Worm (Caenorhabditis elegans) whole organism, early embryonic: Measurements from ENCODE around the gene lgc-11.

Experiments used
- B0310.2 ChIP-seq: sonication (generic microtip); optimal IDR thresholded peaks from 2 replicates; lab custom pipeline; 2016; ENCODE audit warnings: mild to moderate bottlenecking, missing genetic modification characterization, missing compliant biosample characterization
- F13C5.2 ChIP-seq: sonication (generic microtip); optimal IDR thresholded peaks from 2 replicates; lab custom pipeline; 2017; ENCODE audit warnings: mild to moderate bottlenecking, missing genetic modification characterization, inconsistent platforms, missing compliant biosample characterization
- aly-1 ChIP-seq: sonication (generic microtip); optimal IDR thresholded peaks from 2 replicates; lab custom pipeline; 2016; ENCODE audit warnings: missing genetic modification characterization, missing compliant biosample characterization
- ama-1 ChIP-seq: fragments of 150-350 bp; optimal IDR thresholded peaks from 2 replicates; lab custom pipeline; 2014
- ceh-13 ChIP-seq: fragments of 200-800 bp; sonication (Bioruptor generic); optimal IDR thresholded peaks from 2 replicates; lab custom pipeline; 2018; ENCODE audit warnings: mild to moderate bottlenecking, missing genetic modification characterization, missing compliant biosample characterization
- ceh-36 ChIP-seq: sonication (generic microtip); optimal IDR thresholded peaks from 2 replicates; lab custom pipeline; 2016; ENCODE audit warnings: missing genetic modification characterization, inconsistent platforms, missing compliant biosample characterization
- ets-7 ChIP-seq: sonication (generic microtip); optimal IDR thresholded peaks from 2 replicates; lab custom pipeline; 2016; ENCODE audit warnings: missing genotype, missing genetic modification characterization, missing compliant biosample characterization
- flt-1 ChIP-seq: fragments of 200-800 bp; sonication (Bioruptor generic); IDR thresholded peaks from 2 replicates; pipeline ENCODE4 v1.3.6; 2022; ENCODE audit warnings: missing genetic modification characterization, missing compliant biosample characterization
- hmbx-1 ChIP-seq: sonication (generic microtip); optimal IDR thresholded peaks from 2 replicates; lab custom pipeline; 2016; ENCODE audit warnings: mild to moderate bottlenecking, missing genetic modification characterization, missing compliant biosample characterization
- hmg-4 ChIP-seq: fragments of 200-800 bp; sonication (Bioruptor generic); optimal IDR thresholded peaks from 2 replicates; lab custom pipeline; 2018; ENCODE audit warnings: mild to moderate bottlenecking, missing genetic modification characterization, missing compliant biosample characterization
- hnd-1 ChIP-seq: sonication (generic microtip); optimal IDR thresholded peaks from 2 replicates; lab custom pipeline; 2016; ENCODE audit warnings: missing genetic modification characterization, missing compliant biosample characterization
- pes-1 ChIP-seq: fragments of 200-800 bp; sonication (Bioruptor generic); IDR thresholded peaks from 2 replicates; pipeline ENCODE4 v1.3.6; 2022; ENCODE audit warnings: missing genetic modification reagents, missing genetic modification characterization, missing compliant biosample characterization
- scrt-1 ChIP-seq: fragments of 200-800 bp; sonication (Bioruptor generic); IDR thresholded peaks from 2 replicates; pipeline ENCODE4 v1.3.6; 2022; ENCODE audit warnings: missing genetic modification characterization, missing compliant biosample characterization
- sea-1 ChIP-seq: fragments of 200-800 bp; sonication (Bioruptor generic); conservative IDR thresholded peaks from 2 replicates; pipeline ENCODE4 v1.3.6; 2022; ENCODE audit warnings: missing genetic modification characterization, missing compliant biosample characterization
- tbx-11 ChIP-seq: fragments of 200-800 bp; sonication (Bioruptor generic); IDR thresholded peaks from 2 replicates; pipeline ENCODE4 v1.3.6; 2022; ENCODE audit warnings: missing genetic modification characterization, missing compliant biosample characterization
- tbx-37 ChIP-seq: fragments of 200-800 bp; sonication (Bioruptor generic); conservative IDR thresholded peaks from 2 replicates; pipeline ENCODE4 v1.3.6; 2022; ENCODE audit warnings: missing genetic modification reagents, missing genetic modification characterization, missing compliant biosample characterization
- tra-4 ChIP-seq: sonication (generic microtip); optimal IDR thresholded peaks from 2 replicates; lab custom pipeline; 2017; ENCODE audit warnings: missing genetic modification characterization, missing compliant biosample characterization

Gene lgc-11

DNA sequence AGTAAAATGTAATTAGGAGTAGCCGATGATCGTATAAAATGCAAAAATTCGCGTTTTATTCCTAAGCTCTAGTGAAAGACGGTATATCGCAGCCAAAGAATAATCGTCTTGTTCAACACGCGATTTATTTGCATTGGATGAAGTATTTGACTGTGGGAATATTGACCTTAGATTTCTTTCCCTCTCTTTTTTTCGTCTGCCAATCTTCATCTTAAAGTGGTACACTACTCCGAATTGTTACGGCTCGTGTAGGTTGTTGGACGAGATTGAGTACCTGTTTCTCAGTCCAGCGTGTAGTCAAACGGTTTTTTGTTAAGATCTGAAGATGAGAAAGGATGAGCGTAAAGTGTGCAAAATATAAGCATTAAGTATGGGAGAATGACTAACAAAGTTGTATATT lies at the start of gene lgc-11:
Gene lgc-11, minus strand, starts transcription at position 101 of the 400 bp plus-strand sequence.
- TF ChIP-seq ceh-36 (tag; lab: Kevin White, UChicago) (no peak), hmg-4 (GFP tag; lab: Kevin White, UChicago) (no peak), F13C5.2 (tag; lab: Kevin White, UChicago) (no peak), ets-7 (no peak), B0310.2 (tag; lab: Kevin White, UChicago) (no peak), aly-1 (no peak), ceh-13 (GFP tag; lab: Kevin White, UChicago) (no peak), hnd-1 (tag; lab: Kevin White, UChicago) (no peak), tra-4 (tag; lab: Kevin White, UChicago) (no peak), tbx-11 (no peak), flt-1 (GFP tag; lab: Robert Waterston, UW) (no peak), ama-1 (lab: Kevin White, UChicago) (no peak), hmbx-1 (tag; lab: Kevin White, UChicago) (no peak), scrt-1 (GFP tag; lab: Robert Waterston, UW) (no peak), pes-1 (no peak), sea-1 (GFP tag; lab: Robert Waterston, UW) (no peak), tbx-37 (GFP tag; lab: Robert Waterston, UW) (no peak)

DNA sequence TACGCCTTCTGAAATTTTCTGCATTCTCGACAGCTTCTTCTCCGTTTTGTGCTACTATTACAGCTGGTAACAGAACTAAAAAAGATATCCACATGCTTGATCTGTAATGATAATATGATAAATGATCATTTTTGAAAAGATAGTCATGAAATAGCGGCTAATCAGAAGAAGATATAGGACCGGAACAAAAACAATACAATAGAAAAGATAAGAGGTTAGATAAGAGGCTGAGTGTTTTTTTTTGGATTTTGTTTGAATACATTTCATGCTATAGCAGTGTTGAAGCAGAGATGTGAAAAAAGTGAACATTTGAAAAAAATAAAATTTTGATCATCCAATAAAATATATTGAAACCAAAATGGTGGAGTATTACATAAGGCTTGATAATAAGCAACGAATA lies 47.9 kb upstream of the lgc-11 start, which contains the start of gene F46C8.8:
Gene F46C8.8, minus strand, starts transcription at position 101 of the 400 bp plus-strand sequence.
- no peak for TF ChIP-seq ama-1 (lab: Kevin White, UChicago)
- no peak for TF ChIP-seq ceh-13 (GFP tag; lab: Kevin White, UChicago)
- TF ChIP-seq hmbx-1 (tag; lab: Kevin White, UChicago) = no peak

- TF ChIP-seq ets-7 (no peak), sea-1 (GFP tag; lab: Robert Waterston, UW) (no peak), hnd-1 (tag; lab: Kevin White, UChicago) (no peak), hmbx-1 (tag; lab: Kevin White, UChicago) (no peak), flt-1 (GFP tag; lab: Robert Waterston, UW) (no peak), ceh-13 (GFP tag; lab: Kevin White, UChicago) (no peak), aly-1 (no peak), pes-1 (no peak), scrt-1 (GFP tag; lab: Robert Waterston, UW) (no peak), hmg-4 (GFP tag; lab: Kevin White, UChicago) (no peak), ceh-36 (tag; lab: Kevin White, UChicago) (no peak), B0310.2 (tag; lab: Kevin White, UChicago) (no peak)
Observed at ce11 chrX:7553331-7553730, 46.9 kb upstream of the lgc-11 start.

ce11 chrX:7550452-7550851 lies 44.0 kb upstream of the lgc-11 start:
- TF ChIP-seq F13C5.2 (tag; lab: Kevin White, UChicago) (no peak), ceh-36 (tag; lab: Kevin White, UChicago) (no peak), hnd-1 (tag; lab: Kevin White, UChicago) (no peak), hmg-4 (GFP tag; lab: Kevin White, UChicago) (no peak), scrt-1 (GFP tag; lab: Robert Waterston, UW) (no peak), tbx-37 (GFP tag; lab: Robert Waterston, UW) (no peak), ets-7 (no peak), pes-1 (no peak), flt-1 (GFP tag; lab: Robert Waterston, UW) (no peak), ceh-13 (GFP tag; lab: Kevin White, UChicago) (no peak), B0310.2 (tag; lab: Kevin White, UChicago) (no peak), sea-1 (GFP tag; lab: Robert Waterston, UW) (no peak), aly-1 (no peak), tra-4 (tag; lab: Kevin White, UChicago) (no peak), tbx-11 (no peak), ama-1 (lab: Kevin White, UChicago) (no peak), hmbx-1 (tag; lab: Kevin White, UChicago) (no peak)

DNA sequence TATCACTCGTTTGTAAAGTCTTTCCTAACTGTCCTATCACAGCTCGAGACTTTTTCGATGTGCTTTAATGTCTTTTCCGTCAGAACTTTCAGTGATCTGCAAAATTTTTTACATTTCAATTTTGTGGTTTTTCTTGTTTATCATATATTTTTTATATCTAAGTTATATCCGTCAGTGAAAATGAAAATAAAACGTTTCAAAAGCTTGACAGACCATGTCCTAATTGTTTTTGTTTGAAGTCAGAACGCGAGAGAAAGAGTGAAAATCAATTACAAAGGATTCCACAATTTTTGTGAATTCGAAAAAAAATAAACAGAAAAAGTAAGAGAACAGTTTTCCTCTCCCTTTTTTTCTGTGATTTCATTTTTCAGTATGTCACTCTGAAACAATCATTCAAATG lies 41.7 kb upstream of the lgc-11 start, which contains the start of gene F46C8.1:
Gene F46C8.1, plus strand, starts transcription at position 301 of the 400 bp plus-strand sequence.
- TF ChIP-seq flt-1 (GFP tag; lab: Robert Waterston, UW) = no peak
- no peak for TF ChIP-seq tbx-37 (GFP tag; lab: Robert Waterston, UW)
- no peak for TF ChIP-seq tra-4 (tag; lab: Kevin White, UChicago)
- TF ChIP-seq hmg-4 (GFP tag; lab: Kevin White, UChicago) = no peak
- TF ChIP-seq ceh-13 (GFP tag; lab: Kevin White, UChicago) = no peak
- no peak for TF ChIP-seq scrt-1 (GFP tag; lab: Robert Waterston, UW)
- no peak for TF ChIP-seq ceh-36 (tag; lab: Kevin White, UChicago)
- TF ChIP-seq F13C5.2 (tag; lab: Kevin White, UChicago) = no peak
- TF ChIP-seq ama-1 (lab: Kevin White, UChicago) = no peak
- no peak for TF ChIP-seq hmbx-1 (tag; lab: Kevin White, UChicago)
- no peak for TF ChIP-seq ets-7
- no peak for TF ChIP-seq B0310.2 (tag; lab: Kevin White, UChicago)
- TF ChIP-seq hnd-1 (tag; lab: Kevin White, UChicago) = no peak
- no peak for TF ChIP-seq tbx-11
- no peak for TF ChIP-seq sea-1 (GFP tag; lab: Robert Waterston, UW)
- TF ChIP-seq pes-1 = no peak
- TF ChIP-seq aly-1 = no peak

- TF ChIP-seq hmg-4 (GFP tag; lab: Kevin White, UChicago) (no peak), tra-4 (tag; lab: Kevin White, UChicago) (no peak), pes-1 (no peak), ets-7 (no peak), sea-1 (GFP tag; lab: Robert Waterston, UW) (no peak), tbx-37 (GFP tag; lab: Robert Waterston, UW) (no peak), F13C5.2 (tag; lab: Kevin White, UChicago) (no peak), flt-1 (GFP tag; lab: Robert Waterston, UW) (no peak), hmbx-1 (tag; lab: Kevin White, UChicago) (no peak), aly-1 (no peak), ceh-36 (tag; lab: Kevin White, UChicago) (no peak), hnd-1 (tag; lab: Kevin White, UChicago) (no peak), ceh-13 (GFP tag; lab: Kevin White, UChicago) (no peak), B0310.2 (tag; lab: Kevin White, UChicago) (no peak)
Observed at ce11 chrX:7547696-7548095, 41.3 kb upstream of the lgc-11 start.

- TF ChIP-seq ets-7 (no peak), pes-1 (no peak), ama-1 (lab: Kevin White, UChicago) (no peak), tbx-37 (GFP tag; lab: Robert Waterston, UW) (no peak), B0310.2 (tag; lab: Kevin White, UChicago) (no peak), aly-1 (no peak)
Observed at ce11 chrX:7546509-7546908, 40.1 kb upstream of the lgc-11 start, which contains the start of gene col-174. Gene col-174, plus strand, starts transcription at chrX:7546809.
